Fruit fly (Drosophila melanogaster): ENCODE results near the gene CG7110.
A peak's percentile ranks its signal among the peaks of the same experiment; 100 is the strongest.

The CG7110 gene

dm6 chr2L:13367378-13367777, 31.4 kb upstream of the CG7110 start, which contains the start of gene Tap42 (continued):
- no peak for TF ChIP-seq Optix (GFP tag; IDR thresholded peaks at IDR 0.05)
- TF ChIP-seq ERR (GFP tag; optimal IDR thresholded peaks at IDR 0.05) = no peak
- no peak for TF ChIP-seq z (GFP tag; IDR thresholded peaks at IDR 0.05)
- TF ChIP-seq hkb (optimal IDR thresholded peaks at IDR 0.05) = no peak
- TF ChIP-seq hkb (GFP tag; IDR thresholded peaks at IDR 0.05) = peak; percentile 30; the same call in 1 of the 2 replicates
- TF ChIP-seq CG17361 (GFP tag; IDR thresholded peaks at IDR 0.05) = no peak
- peak; percentile 72 for TF ChIP-seq phol (tag; optimal IDR thresholded peaks at IDR 0.05)
- no peak for TF ChIP-seq ranshi (GFP tag; IDR thresholded peaks at IDR 0.05)
- no peak for TF ChIP-seq Mrtf (GFP tag; IDR thresholded peaks at IDR 0.05)
- TF ChIP-seq CG1603 (tag; optimal IDR thresholded peaks at IDR 0.05) = no peak
- TF ChIP-seq fd102C (GFP tag; optimal IDR thresholded peaks at IDR 0.05) = no peak
- TF ChIP-seq zf30C (GFP tag; optimal IDR thresholded peaks at IDR 0.05) = no peak
- no peak for TF ChIP-seq CG4360 (GFP tag; IDR thresholded peaks at IDR 0.05)
- no peak for TF ChIP-seq CG3847 (GFP tag; IDR thresholded peaks at IDR 0.05)
- TF ChIP-seq ems (GFP tag; optimal IDR thresholded peaks at IDR 0.05) = no peak
- TF ChIP-seq pfk (GFP tag; optimal IDR thresholded peaks at IDR 0.05) = no peak
- no peak for TF ChIP-seq lab (GFP tag; optimal IDR thresholded peaks at IDR 0.05)
- peak; percentile 32 for TF ChIP-seq Hsf (GFP tag; optimal IDR thresholded peaks at IDR 0.05)
- no peak for TF ChIP-seq ind (GFP tag; optimal IDR thresholded peaks at IDR 0.05)
- TF ChIP-seq tap (tag; optimal IDR thresholded peaks at IDR 0.05) = no peak
- TF ChIP-seq Oaz (GFP tag; IDR thresholded peaks at IDR 0.05) = no peak
- no peak for TF ChIP-seq CG18764 (GFP tag; optimal IDR thresholded peaks at IDR 0.05)
- TF ChIP-seq CG6765 (GFP tag; optimal IDR thresholded peaks at IDR 0.05) = no peak
- TF ChIP-seq so (GFP tag; IDR thresholded peaks at IDR 0.05) = no peak
- TF ChIP-seq CG3163 (GFP tag; optimal IDR thresholded peaks at IDR 0.05) = no peak
- no peak for TF ChIP-seq Max (GFP tag; optimal IDR thresholded peaks at IDR 0.05)
- no peak for TF ChIP-seq zen2 (GFP tag; IDR thresholded peaks at IDR 0.05; ENCODE audit: partially characterized antibody)
- no peak for TF ChIP-seq CG11560 (tag; IDR thresholded peaks at IDR 0.05)
- no peak for TF ChIP-seq wor (GFP tag; IDR thresholded peaks at IDR 0.05)
- TF ChIP-seq bigmax (GFP tag; optimal IDR thresholded peaks at IDR 0.05) = no peak
- TF ChIP-seq D (optimal IDR thresholded peaks at IDR 0.05) = no peak
- TF ChIP-seq D (GFP tag; optimal IDR thresholded peaks at IDR 0.05) = no peak
- TF ChIP-seq CG4730 (GFP tag; IDR thresholded peaks at IDR 0.05) = no peak
- no peak for TF ChIP-seq Dbx (GFP tag; IDR thresholded peaks at IDR 0.05)
- TF ChIP-seq Kr (GFP tag; optimal IDR thresholded peaks at IDR 0.05) = no peak
- TF ChIP-seq CG15601 (tag; optimal IDR thresholded peaks at IDR 0.05) = peak; percentile 1
- TF ChIP-seq CG2120 (GFP tag; optimal IDR thresholded peaks at IDR 0.05) = peak; percentile 62
- TF ChIP-seq CG3281 (GFP tag; optimal IDR thresholded peaks at IDR 0.05) = peak; percentile 46
- no peak for TF ChIP-seq CG12104 (GFP tag; optimal IDR thresholded peaks at IDR 0.05)
- TF ChIP-seq slp2 (GFP tag; optimal IDR thresholded peaks at IDR 0.05) = no peak
- peak; percentile 40 for TF ChIP-seq MESR4 (GFP tag; optimal IDR thresholded peaks at IDR 0.05)
- no peak for TF ChIP-seq CG10274 (GFP tag; optimal IDR thresholded peaks at IDR 0.05)
- TF ChIP-seq Sox102F (GFP tag; optimal IDR thresholded peaks at IDR 0.05) = no peak
- no peak for TF ChIP-seq mld (GFP tag; IDR thresholded peaks at IDR 0.05; ENCODE audit: partially characterized antibody)
- TF ChIP-seq Bteb2 (GFP tag; optimal IDR thresholded peaks at IDR 0.05) = peak; percentile 13
- peak; percentile 61 for TF ChIP-seq Rfx (GFP tag; IDR thresholded peaks at IDR 0.05)
- no peak for TF ChIP-seq CG4282 (GFP tag; optimal IDR thresholded peaks at IDR 0.05)
- TF ChIP-seq pho (GFP tag; optimal IDR thresholded peaks at IDR 0.05) = no peak
- peak; percentile 0 for TF ChIP-seq CG10147 (GFP tag; optimal IDR thresholded peaks at IDR 0.05)
- no peak for TF ChIP-seq knrl (GFP tag; IDR thresholded peaks at IDR 0.05; ENCODE audit: partially characterized antibody)
- no peak for TF ChIP-seq CG17568 (GFP tag; optimal IDR thresholded peaks at IDR 0.05)
- no peak for TF ChIP-seq cg (GFP tag; optimal IDR thresholded peaks at IDR 0.05)
- TF ChIP-seq disco-r (GFP tag; optimal IDR thresholded peaks at IDR 0.05) = no peak
